Fruit fly (Drosophila melanogaster) whole organism, embryonic: ENCODE data around the gene Rab3-GEF.
A peak's percentile ranks its signal among the peaks of the same experiment; 100 is the strongest.

Source experiments
- Abd-B ChIP-seq: fragments of 200-800 bp; sonication (Bioruptor generic); optimal IDR thresholded peaks from 2 replicates; lab custom pipeline; 2018; ENCODE audit warnings: missing biosample characterization, mild to moderate bottlenecking, missing genetic modification characterization, moderate library complexity
- Awh ChIP-seq: fragments of 200-800 bp; sonication (Bioruptor generic); IDR thresholded peaks from 2 replicates; pipeline ENCODE4, ENCODE4 v1.3.6; 2022; ENCODE audit warnings: missing biosample characterization, missing genetic modification characterization
- Blimp-1 ChIP-seq: fragments of 200-800 bp; sonication (Bioruptor generic); optimal IDR thresholded peaks from 3 replicates; lab custom pipeline; 2018; ENCODE audit warnings: missing biosample characterization, missing genetic modification characterization, mild to moderate bottlenecking, moderate library complexity, missing genetic modification reagents
- CG10462 ChIP-seq: fragments of 200-800 bp; sonication (Bioruptor generic); optimal IDR thresholded peaks from 2 replicates; lab custom pipeline; 2016; ENCODE audit warnings: missing biosample characterization, missing genetic modification characterization
- CG11695 ChIP-seq: fragments of 200-800 bp; sonication (Bioruptor generic); IDR thresholded peaks from 3 replicates; pipeline ENCODE4 v1.3.6; 2022; ENCODE audit warnings: missing biosample characterization, missing genetic modification characterization
- CG15601 ChIP-seq: fragments of 200-800 bp; sonication (Bioruptor generic); optimal IDR thresholded peaks from 3 replicates; lab custom pipeline; 2019; ENCODE audit warnings: missing biosample characterization, mild to moderate bottlenecking, missing genetic modification characterization, moderate library complexity
- CG1602 ChIP-seq: fragments of 200-800 bp; sonication (Bioruptor generic); optimal IDR thresholded peaks from 3 replicates; lab custom pipeline; 2016; ENCODE audit warnings: missing biosample characterization, missing genetic modification characterization
- CG1647 ChIP-seq: fragments of 200-800 bp; sonication (Bioruptor generic); optimal IDR thresholded peaks from 3 replicates; lab custom pipeline; 2016; ENCODE audit warnings: missing biosample characterization, missing genetic modification characterization
- CG17829 ChIP-seq: fragments of 200-800 bp; optimal IDR thresholded peaks from 2 replicates; lab custom pipeline; 2019; ENCODE audit warnings: missing biosample characterization, mild to moderate bottlenecking, missing genetic modification characterization, moderate library complexity
- CG18599 ChIP-seq: fragments of 200-800 bp; sonication (Bioruptor generic); optimal IDR thresholded peaks from 3 replicates; lab custom pipeline; 2017; ENCODE audit warnings: missing biosample characterization, missing genetic modification characterization, mild to moderate bottlenecking, moderate library complexity, missing genetic modification reagents
- CG3726 ChIP-seq: fragments of 200-800 bp; sonication (Bioruptor generic); IDR thresholded peaks from 3 replicates; pipeline ENCODE4, ENCODE4 v1.3.6; 2022; ENCODE audit warnings: missing biosample characterization, missing genetic modification characterization
- CG3838 ChIP-seq: fragments of 200-800 bp; sonication (Bioruptor generic); optimal IDR thresholded peaks from 3 replicates; lab custom pipeline; 2016; ENCODE audit warnings: missing biosample characterization, missing genetic modification characterization
- CG3847 ChIP-seq: fragments of 200-800 bp; sonication (Bioruptor generic); IDR thresholded peaks from 2 replicates; pipeline ENCODE4 v1.3.6; 2022; ENCODE audit warnings: missing biosample characterization, missing genetic modification characterization
- CG4617 ChIP-seq: fragments of 200-800 bp; sonication (Bioruptor generic); optimal IDR thresholded peaks from 3 replicates; lab custom pipeline; 2016; ENCODE audit warnings: missing biosample characterization, missing genetic modification characterization, borderline replicate concordance
- CG6254 ChIP-seq: fragments of 200-800 bp; sonication (Bioruptor generic); optimal IDR thresholded peaks from 3 replicates; lab custom pipeline; 2017; ENCODE audit warnings: mild to moderate bottlenecking, missing biosample characterization, missing genetic modification reagents, missing genetic modification characterization
- CG8944 ChIP-seq: fragments of 200-800 bp; sonication (Bioruptor generic); optimal IDR thresholded peaks from 3 replicates; lab custom pipeline; 2016; ENCODE audit warnings: missing biosample characterization, missing genetic modification characterization
- CrebB ChIP-seq: fragments of 200-800 bp; sonication (Bioruptor generic); optimal IDR thresholded peaks from 3 replicates; lab custom pipeline; 2018; ENCODE audit warnings: missing biosample characterization, mild to moderate bottlenecking, missing genetic modification characterization
- Dbx ChIP-seq: fragments of 200-800 bp; sonication (Bioruptor generic); IDR thresholded peaks from 3 replicates; pipeline ENCODE4 v1.3.6; 2022; ENCODE audit warnings: missing biosample characterization, missing genetic modification characterization
- Deaf1 ChIP-seq: fragments of 200-800 bp; optimal IDR thresholded peaks from 3 replicates; lab custom pipeline; 2019; ENCODE audit warnings: missing biosample characterization, mild to moderate bottlenecking, missing genetic modification characterization, moderate library complexity
- Drgx ChIP-seq: fragments of 200-800 bp; sonication (Bioruptor generic); IDR thresholded peaks from 2 replicates; pipeline ENCODE4 v1.3.6; 2022; ENCODE audit warnings: missing biosample characterization, missing genetic modification characterization
- Jarid2 ChIP-seq: fragments of 200-800 bp; sonication (Bioruptor generic); optimal IDR thresholded peaks from 3 replicates; lab custom pipeline; 2017; ENCODE audit warnings: mild to moderate bottlenecking, missing biosample characterization, missing genetic modification reagents, missing genetic modification characterization
- Med ChIP-seq: fragments of 200-800 bp; sonication (Bioruptor generic); peaks from one replicate; lab custom pipeline; 2016; ENCODE audit warnings: missing biosample characterization, missing genetic modification characterization, mild to moderate bottlenecking, inconsistent platforms, moderate library complexity
- NFAT ChIP-seq: fragments of 200-800 bp; sonication (Bioruptor generic); IDR thresholded peaks from 2 replicates; pipeline ENCODE4 v1.3.6; 2022; ENCODE audit warnings: missing biosample characterization, missing genetic modification characterization
- Opbp ChIP-seq: fragments of 200-800 bp; sonication (Bioruptor generic); IDR thresholded peaks from 3 replicates; pipeline ENCODE4 v1.3.6; 2022; ENCODE audit warnings: missing biosample characterization, missing genetic modification characterization; ENCODE audit not compliant: partially characterized antibody
- Xrp1 ChIP-seq: fragments of 200-800 bp; sonication (Bioruptor generic); IDR thresholded peaks from 2 replicates; pipeline ENCODE4 v1.3.6; 2022; ENCODE audit warnings: missing biosample characterization, missing genetic modification characterization
- abd-A ChIP-seq: fragments of 200-800 bp; sonication (Bioruptor generic); optimal IDR thresholded peaks from 3 replicates; lab custom pipeline; 2019; ENCODE audit warnings: missing biosample characterization, mild to moderate bottlenecking, missing genetic modification characterization, moderate library complexity
- bsh ChIP-seq, 2 experiments: fragments of 200-800 bp; sonication (Bioruptor generic); optimal IDR thresholded peaks; 2 replicates each; lab custom pipeline; 2017 to 2018; ENCODE audit warnings: mild to moderate bottlenecking in 2 of 2, missing biosample characterization in 2 of 2, missing genetic modification characterization in 2 of 2, moderate library complexity in 1 of 2
- chm ChIP-seq: fragments of 200-800 bp; sonication (Bioruptor generic); IDR thresholded peaks from 2 replicates; pipeline ENCODE4 v1.3.6; 2022; ENCODE audit warnings: missing biosample characterization, missing genetic modification characterization
- ci ChIP-seq: fragments of 200-800 bp; sonication (Bioruptor generic); IDR thresholded peaks from 3 replicates; pipeline ENCODE4 v1.3.6; 2022; ENCODE audit warnings: missing biosample characterization, missing genetic modification characterization
- emc ChIP-seq: fragments of 200-800 bp; sonication (Bioruptor generic); optimal IDR thresholded peaks from 2 replicates; lab custom pipeline; 2016; ENCODE audit warnings: missing biosample characterization, missing genetic modification characterization
- exex ChIP-seq: fragments of 200-800 bp; sonication (Bioruptor generic); optimal IDR thresholded peaks from 4 replicates; lab custom pipeline; 2018; ENCODE audit warnings: missing biosample characterization, mild to moderate bottlenecking, missing genetic modification characterization, moderate library complexity
- hth ChIP-seq: fragments of >200 bp; optimal IDR thresholded peaks from 2 replicates; lab custom pipeline; 2017; ENCODE audit warnings: inconsistent platforms
- ken ChIP-seq: fragments of 200-800 bp; sonication (Bioruptor generic); IDR thresholded peaks from 3 replicates; pipeline ENCODE4 v1.3.6; 2022; ENCODE audit warnings: missing biosample characterization, missing genetic modification characterization
- oc ChIP-seq: fragments of 200-800 bp; sonication (Bioruptor generic); optimal IDR thresholded peaks from 2 replicates; lab custom pipeline; 2018; ENCODE audit warnings: missing biosample characterization, mild to moderate bottlenecking, missing genetic modification characterization, moderate library complexity
- onecut ChIP-seq: fragments of 200-800 bp; sonication (Bioruptor generic); IDR thresholded peaks from 2 replicates; pipeline ENCODE4 v1.3.6; 2022; ENCODE audit warnings: missing biosample characterization, missing genetic modification characterization
- prd ChIP-seq, 3 experiments: fragments of >200 bp in 2 of 3; fragments of 200-800 bp in 1 of 3; sonication (Bioruptor generic) in 1 of 3; optimal IDR thresholded peaks in 2 of 3; IDR thresholded peaks in 1 of 3; 2 replicates in 2 of 3; 3 replicates in 1 of 3; pipeline versions ENCODE4 v1.3.6 to Lab custom; 2017 to 2022; ENCODE audit warnings: missing biosample characterization in 1 of 3, missing genetic modification characterization in 1 of 3
- sd ChIP-seq: fragments of 200-800 bp; sonication (Bioruptor generic); optimal IDR thresholded peaks from 3 replicates; lab custom pipeline; 2018; ENCODE audit warnings: missing biosample characterization, mild to moderate bottlenecking, missing genetic modification characterization, moderate library complexity
- sens ChIP-seq: fragments of 200-800 bp; sonication (Bioruptor generic); peaks from one replicate; lab custom pipeline; 2016; ENCODE audit warnings: missing biosample characterization, missing genetic modification characterization
- sqz ChIP-seq: fragments of 200-800 bp; sonication (Bioruptor generic); optimal IDR thresholded peaks from 3 replicates; lab custom pipeline; 2018; ENCODE audit warnings: missing biosample characterization, mild to moderate bottlenecking, missing genetic modification characterization
- ssp ChIP-seq: fragments of 200-800 bp; sonication (Bioruptor generic); IDR thresholded peaks from 2 replicates; pipeline ENCODE4 v1.3.6; 2022; ENCODE audit warnings: missing biosample characterization, missing genetic modification characterization
- vvl ChIP-seq: fragments of 200-800 bp; sonication (Bioruptor generic); IDR thresholded peaks from 2 replicates; pipeline ENCODE4 v1.3.6; 2022; ENCODE audit warnings: missing biosample characterization, missing genetic modification characterization
- wdn ChIP-seq: fragments of 200-800 bp; sonication (Bioruptor generic); IDR thresholded peaks from 2 replicates; pipeline ENCODE4 v1.3.6; 2022; ENCODE audit warnings: missing biosample characterization, missing genetic modification characterization

Rab3-GEF gene

DNA sequence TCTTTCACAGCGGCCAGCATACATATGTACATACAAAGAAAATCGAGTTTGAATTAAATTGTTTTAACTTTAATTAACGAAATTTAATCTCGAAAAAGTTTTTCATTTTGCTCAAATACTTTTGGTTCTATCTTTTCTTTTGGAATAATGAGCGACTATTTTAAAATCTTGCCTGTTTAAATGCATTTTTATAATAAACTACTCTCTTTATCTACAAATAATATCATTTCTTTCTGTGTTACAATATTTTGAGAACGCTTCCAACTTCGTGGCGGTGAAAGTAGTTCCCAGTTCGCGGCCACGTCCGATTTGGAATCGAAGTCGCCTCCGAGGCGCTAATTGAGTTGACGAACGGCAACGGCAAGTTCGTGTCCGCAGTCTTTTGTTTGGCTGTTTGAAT, 60.8 kb downstream of the Rab3-GEF start:
- no peak for TF ChIP-seq CG3847 (GFP tag; lab: Robert Waterston, UW)
- TF ChIP-seq Dbx (GFP tag; lab: Robert Waterston, UW): no peak
- no peak for TF ChIP-seq wdn (GFP tag; lab: Robert Waterston, UW)
- peak; percentile 33 for TF ChIP-seq sens (GFP tag; lab: Kevin White, UChicago)
- no peak for TF ChIP-seq CG10462 (GFP tag; lab: Kevin White, UChicago)
- TF ChIP-seq prd (optimal IDR thresholded peaks at IDR 0.05; lab: Kevin White, UChicago): no peak
- no peak for TF ChIP-seq prd (GFP tag; IDR thresholded peaks at IDR 0.05; lab: Robert Waterston, UW)
- no peak for TF ChIP-seq Abd-B
- TF ChIP-seq CG1602 (GFP tag; lab: Kevin White, UChicago): no peak
- no peak for TF ChIP-seq CG11695 (GFP tag; lab: Robert Waterston, UW)
- TF ChIP-seq Blimp-1 (GFP tag; lab: Kevin White, UChicago): peak; percentile 64
- peak in 1 of 2 experiments; percentile 5 for TF ChIP-seq bsh (GFP tag; optimal IDR thresholded peaks at IDR 0.05; lab: Kevin White, UChicago)
- peak; percentile 7 for TF ChIP-seq Deaf1 (tag; lab: Kevin White, UChicago)
- TF ChIP-seq CG8944 (GFP tag; lab: Kevin White, UChicago): no peak

DNA sequence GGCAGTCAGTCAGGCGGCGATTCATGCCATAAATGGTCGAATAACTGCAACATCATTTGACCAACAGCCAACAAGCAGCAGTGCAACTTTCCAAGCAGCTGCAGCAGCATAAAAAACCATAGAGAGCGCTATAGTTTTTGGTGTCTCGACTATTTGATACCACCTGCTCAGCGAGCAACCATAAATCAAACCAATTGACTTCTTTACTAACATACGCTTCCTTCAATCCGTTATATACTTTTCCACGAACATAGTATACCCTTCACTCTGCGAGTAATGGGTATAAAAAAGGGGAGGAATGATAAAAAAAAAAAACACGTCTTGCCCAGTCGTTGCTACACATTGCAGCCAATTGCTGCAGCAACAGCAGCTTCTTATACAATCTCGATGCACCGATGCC, 62.6 kb downstream of the Rab3-GEF start:
- TF ChIP-seq ci (GFP tag; lab: Robert Waterston, UW): 0 out of 3 replicates have a peak, but pooled peaks have one; percentile 36
- no peak for TF ChIP-seq emc (GFP tag; lab: Kevin White, UChicago)
- no peak for TF ChIP-seq exex (tag; lab: Kevin White, UChicago)
- no peak for TF ChIP-seq ssp (GFP tag; lab: Robert Waterston, UW)
- peak; percentile 48; the same call in 1 of the 2 replicates for TF ChIP-seq Drgx (GFP tag; lab: Robert Waterston, UW)
- TF ChIP-seq ken (GFP tag; lab: Robert Waterston, UW): no peak

DNA sequence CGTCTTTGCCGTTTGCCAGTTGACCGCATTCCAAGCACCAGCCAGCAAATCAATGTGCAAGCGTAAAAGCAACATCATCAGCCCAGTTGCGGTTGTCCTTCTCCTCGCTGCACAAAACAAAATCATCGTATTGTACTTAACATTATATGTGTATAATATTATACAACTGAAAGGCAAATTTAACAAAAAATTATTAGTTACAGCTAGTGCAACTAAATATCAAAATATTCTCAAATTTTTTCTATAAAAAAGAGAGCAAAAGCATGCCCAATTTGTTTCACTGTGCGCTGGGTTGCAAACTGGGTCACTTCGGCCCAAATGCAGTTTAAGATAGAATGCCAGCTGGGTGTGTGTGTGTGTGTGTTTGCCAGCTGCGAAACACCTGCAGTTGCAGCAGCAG, 66.8 kb downstream of the Rab3-GEF start:
- TF ChIP-seq CG17829 (tag; lab: Kevin White, UChicago) (no peak), Drgx (GFP tag; lab: Robert Waterston, UW) (peak; percentile 68), CG3726 (no peak)
- TF ChIP-seq, all 482 proteins: peak for 1

DNA sequence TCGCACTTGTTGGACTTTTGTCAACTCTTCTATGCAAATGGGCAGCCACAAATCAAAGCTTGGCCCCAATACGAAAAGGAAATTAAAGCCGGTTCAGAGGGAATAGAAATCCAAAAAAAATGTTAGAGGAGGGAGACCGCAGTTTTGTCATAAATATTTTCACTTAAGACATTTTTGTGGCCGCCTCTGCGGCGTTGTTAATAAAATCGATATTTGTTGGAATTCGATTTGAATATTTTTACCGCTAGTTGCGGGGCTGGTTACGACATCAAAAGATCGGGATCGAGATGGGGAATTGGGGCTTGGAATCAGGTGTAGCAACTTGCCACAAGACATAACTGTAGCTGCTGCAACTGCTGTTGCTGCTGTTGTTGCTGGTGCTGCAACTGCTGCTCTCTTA, 67.7 kb downstream of the Rab3-GEF start:
- peak; percentile 27; the same call in 1 of the 2 replicates for TF ChIP-seq vvl (GFP tag; lab: Robert Waterston, UW)
- 0 out of 2 replicates have a peak, but pooled peaks have one; percentile 11 for TF ChIP-seq Awh
- TF ChIP-seq onecut (GFP tag; lab: Robert Waterston, UW): peak; percentile 80
- TF ChIP-seq Xrp1: no peak
- peak; percentile 63 for TF ChIP-seq sd (tag; lab: Kevin White, UChicago)
- TF ChIP-seq sqz (GFP tag; lab: Kevin White, UChicago): peak; percentile 5
- TF ChIP-seq hth (lab: Kevin White, UChicago): no peak
- peak; percentile 1 for TF ChIP-seq abd-A (tag; lab: Kevin White, UChicago)

DNA sequence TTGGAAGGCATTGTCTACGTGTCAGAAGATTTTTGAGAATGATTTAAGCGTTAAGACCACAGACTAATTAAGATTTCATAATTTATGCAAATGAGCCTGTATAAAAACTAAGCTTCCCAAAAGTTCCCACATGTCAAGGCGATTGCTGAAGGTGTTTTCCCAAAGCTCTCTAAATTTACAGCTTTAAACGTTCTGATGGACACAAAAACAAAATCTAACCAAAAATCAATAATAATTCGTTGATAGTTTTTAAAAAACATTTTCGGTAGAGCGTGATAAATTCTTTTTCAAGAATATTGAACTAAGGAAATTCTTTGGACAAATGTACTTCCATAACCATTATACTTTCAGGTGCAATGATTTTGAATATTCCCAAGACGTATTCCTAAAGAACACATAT, 72.6 kb downstream of the Rab3-GEF start:
- TF ChIP-seq sens (GFP tag; lab: Kevin White, UChicago) (peak; percentile 53), CG4617 (no peak)

DNA sequence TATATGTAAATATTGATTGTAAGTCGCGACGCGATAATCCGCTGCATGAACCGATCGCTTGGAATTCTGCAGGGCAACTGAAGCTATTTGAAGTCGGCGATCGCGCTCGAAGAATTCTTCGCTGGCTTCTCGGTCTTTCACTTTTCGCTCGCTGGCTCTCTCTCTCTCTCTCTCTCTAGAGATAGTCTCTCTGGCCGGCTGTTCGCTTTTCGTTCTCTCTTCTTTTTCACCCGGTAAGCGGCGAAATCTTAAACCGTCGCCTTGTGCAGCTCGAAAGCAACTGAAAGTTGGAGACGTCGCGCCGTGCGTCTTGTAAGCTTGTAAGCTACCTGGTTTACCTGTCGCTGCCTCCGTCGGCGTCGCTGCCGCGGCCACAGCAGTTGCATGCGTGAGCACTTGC, 73.5 kb downstream of the Rab3-GEF start, which contains the start of gene CG9095:
Gene CG9095 (minus strand): TSS at position 285 of the 400 bp plus-strand sequence.
- TF ChIP-seq Deaf1 (tag; lab: Kevin White, UChicago) (peak; percentile 25), CrebB (tag; lab: Kevin White, UChicago) (no peak), CG15601 (tag; lab: Kevin White, UChicago) (no peak), oc (tag; lab: Kevin White, UChicago) (peak; percentile 16), Jarid2 (GFP tag; lab: Kevin White, UChicago) (peak; percentile 62), CG6254 (GFP tag; lab: Kevin White, UChicago) (no peak), CG1647 (GFP tag; lab: Kevin White, UChicago) (no peak), Opbp (0 out of 3 replicates have a peak, but pooled peaks have one; percentile 41), CG3838 (GFP tag; lab: Kevin White, UChicago) (no peak), NFAT (GFP tag; lab: Robert Waterston, UW) (no peak), chm (GFP tag; lab: Robert Waterston, UW) (peak; percentile 33; the same call in 1 of the 2 replicates), Med (GFP tag; lab: Kevin White, UChicago) (peak; percentile 55), CG18599 (GFP tag; lab: Kevin White, UChicago) (no peak), sqz (GFP tag; lab: Kevin White, UChicago) (peak; percentile 35)
